Worm (Caenorhabditis elegans): ENCODE measurements around the gene nlp-47.
A peak's percentile ranks its signal among the peaks of the same experiment; 100 is the strongest.

nlp-47 gene

ce11 chrIV:5334518-5334917 lies 43.9 kb downstream of the nlp-47 start (continued):
- TF ChIP-seq F57C9.4 (tag; optimal IDR thresholded peaks at IDR 0.05) (no peak), repo-1 (tag; optimal IDR thresholded peaks at IDR 0.05) (peak; percentile 35), somi-1 (GFP tag; optimal IDR thresholded peaks at IDR 0.05) (no peak), attf-5 (GFP tag; optimal IDR thresholded peaks at IDR 0.05) (peak; percentile 27), B0019.2 (GFP tag; conservative IDR thresholded peaks at IDR 0.05) (no peak), F23B12.7 (tag; optimal IDR thresholded peaks at IDR 0.05; ENCODE audit: insufficient read depth) (peak; percentile 89), nhr-90 (tag; optimal IDR thresholded peaks at IDR 0.05) (no peak), madf-6 (GFP tag; IDR thresholded peaks at IDR 0.05) (no peak), ztf-18 (tag; optimal IDR thresholded peaks at IDR 0.05) (peak; percentile 55), madf-10 (tag; optimal IDR thresholded peaks at IDR 0.05) (peak; percentile 26), hrde-1 (tag; optimal IDR thresholded peaks at IDR 0.05; ENCODE audit: borderline replicate concordance) (no peak), rcor-1 (GFP tag; IDR thresholded peaks at IDR 0.05) (peak; percentile 77), D2030.7 (GFP tag; IDR thresholded peaks at IDR 0.05) (no peak), B0336.3 (GFP tag; IDR thresholded peaks at IDR 0.05) (no peak), lir-1 (GFP tag; conservative IDR thresholded peaks at IDR 0.05) (no peak), F55B11.4 (tag; optimal IDR thresholded peaks at IDR 0.05; ENCODE audit: borderline replicate concordance, insufficient read depth) (no peak), bed-1 (GFP tag; IDR thresholded peaks at IDR 0.05) (no peak), tbx-9 (tag; optimal IDR thresholded peaks at IDR 0.05; ENCODE audit: borderline replicate concordance) (no peak), ceh-27 (GFP tag; optimal IDR thresholded peaks at IDR 0.05) (no peak), rec-8 (tag; optimal IDR thresholded peaks at IDR 0.05) (peak in 1 of 2 experiments; percentile 18), snpc-4 (GFP tag; optimal IDR thresholded peaks at IDR 0.05) (peak; percentile 77), snpc-4 (tag; optimal IDR thresholded peaks at IDR 0.05) (peak; percentile 46 to 93 (median 92)), dox-1 (GFP tag; IDR thresholded peaks at IDR 0.05) (no peak; the same call in 1 of the 2 replicates), hsf-1 (GFP tag; IDR thresholded peaks at IDR 0.05) (no peak), chd-7 (tag; optimal IDR thresholded peaks at IDR 0.05) (no peak), F52B5.7 (tag; optimal IDR thresholded peaks at IDR 0.05) (no peak), ztf-28 (GFP tag; IDR thresholded peaks at IDR 0.05) (no peak), Y79H2A.3 (GFP tag; conservative IDR thresholded peaks at IDR 0.05) (no peak), pbrm-1 (GFP tag; IDR thresholded peaks at IDR 0.05) (no peak), ekl-4 (GFP tag; IDR thresholded peaks at IDR 0.05) (no peak), akir-1 (GFP tag; optimal IDR thresholded peaks at IDR 0.05) (no peak), zim-3 (tag; optimal IDR thresholded peaks at IDR 0.05) (no peak), ama-1 (optimal IDR thresholded peaks at IDR 0.05) (no peak), ama-1 (GFP tag; optimal IDR thresholded peaks at IDR 0.05) (peak in 1 of 2 experiments; percentile 66), nfyb-1 (GFP tag; IDR thresholded peaks at IDR 0.05) (peak; percentile 77), attf-6 (GFP tag; IDR thresholded peaks at IDR 0.05) (peak; percentile 75), egl-44 (GFP tag; IDR thresholded peaks at IDR 0.05) (no peak; the same call in 1 of the 2 replicates), nhr-80 (tag; optimal IDR thresholded peaks at IDR 0.05) (peak; percentile 24), hlh-12 (tag; optimal IDR thresholded peaks at IDR 0.05) (no peak), K11D2.4 (GFP tag; IDR thresholded peaks at IDR 0.05) (peak; percentile 69; the same call in 1 of the 2 replicates), snpc-1.1 (tag; optimal IDR thresholded peaks at IDR 0.05; ENCODE audit: insufficient read depth) (peak; percentile 42), lin-40 (tag; optimal IDR thresholded peaks at IDR 0.05) (peak; percentile 43), F10E7.11 (tag; optimal IDR thresholded peaks at IDR 0.05) (no peak), ets-4 (GFP tag; optimal IDR thresholded peaks at IDR 0.05) (no peak), nhr-27 (tag; optimal IDR thresholded peaks at IDR 0.05) (no peak), him-1 (tag; optimal IDR thresholded peaks at IDR 0.05) (peak; percentile 53), cebp-1 (GFP tag; IDR thresholded peaks at IDR 0.05) (no peak), cebp-1 (tag; optimal IDR thresholded peaks at IDR 0.05) (no peak), mel-28 (tag; optimal IDR thresholded peaks at IDR 0.05; ENCODE audit: borderline replicate concordance) (no peak)
